Fruit fly (Drosophila melanogaster) whole organism, pupa: ENCODE data around the gene Idgf4.

Experiments used
- CG10348 ChIP-seq: fragments of 200-800 bp; sonication (Bioruptor generic); IDR thresholded peaks from 2 replicates; pipeline ENCODE4 v1.3.6; 2022; ENCODE audit warnings: missing biosample characterization, missing genetic modification characterization
- CG12605 ChIP-seq: fragments of 200-800 bp; sonication (Bioruptor generic); IDR thresholded peaks from 2 replicates; pipeline ENCODE4 v1.3.6; 2022; ENCODE audit warnings: missing biosample characterization, missing genetic modification characterization
- CG13204 ChIP-seq: fragments of 200-800 bp; sonication (Bioruptor generic); optimal IDR thresholded peaks from 2 replicates; lab custom pipeline; 2018; ENCODE audit warnings: missing biosample characterization, mild to moderate bottlenecking, missing genetic modification characterization, moderate library complexity
- CG14655 ChIP-seq: fragments of 200-800 bp; sonication (Bioruptor generic); optimal IDR thresholded peaks from 3 replicates; lab custom pipeline; 2017; ENCODE audit warnings: mild to moderate bottlenecking, missing biosample characterization, missing genetic modification reagents, missing genetic modification characterization
- CG15710 ChIP-seq: fragments of 200-800 bp; sonication (Bioruptor generic); optimal IDR thresholded peaks from 2 replicates; lab custom pipeline; 2018; ENCODE audit warnings: missing biosample characterization, mild to moderate bottlenecking, missing genetic modification characterization, moderate library complexity
- CG17806 ChIP-seq: fragments of 200-800 bp; sonication (Bioruptor generic); optimal IDR thresholded peaks from 2 replicates; lab custom pipeline; 2018; ENCODE audit warnings: missing biosample characterization, mild to moderate bottlenecking, missing genetic modification characterization, moderate library complexity
- CG32121 ChIP-seq: fragments of 200-800 bp; sonication (Bioruptor generic); IDR thresholded peaks from 2 replicates; pipeline ENCODE4 v1.3.6; 2022; ENCODE audit warnings: missing biosample characterization, missing genetic modification characterization
- CG34367 ChIP-seq: fragments of 200-800 bp; sonication (Bioruptor generic); optimal IDR thresholded peaks from 2 replicates; lab custom pipeline; 2018; ENCODE audit warnings: missing biosample characterization, mild to moderate bottlenecking, missing genetic modification characterization
- CG4496 ChIP-seq: fragments of 200-800 bp; sonication (Bioruptor generic); IDR thresholded peaks from 3 replicates; pipeline ENCODE4 v1.3.6; 2022; ENCODE audit warnings: missing biosample characterization, missing genetic modification characterization
- CG8159 ChIP-seq: fragments of 200-800 bp; sonication (Bioruptor generic); optimal IDR thresholded peaks from 3 replicates; lab custom pipeline; 2018; ENCODE audit warnings: missing biosample characterization, mild to moderate bottlenecking, missing genetic modification characterization, moderate library complexity
- CG8301 ChIP-seq: fragments of 200-800 bp; sonication (Bioruptor generic); optimal IDR thresholded peaks from 2 replicates; lab custom pipeline; 2018; ENCODE audit warnings: missing biosample characterization, mild to moderate bottlenecking, missing genetic modification characterization
- CG9948 ChIP-seq: fragments of 200-800 bp; sonication (Bioruptor generic); optimal IDR thresholded peaks from 2 replicates; lab custom pipeline; 2018; ENCODE audit warnings: missing biosample characterization, mild to moderate bottlenecking, missing genetic modification characterization, moderate library complexity
- D1 ChIP-seq: fragments of 200-800 bp; sonication (Bioruptor generic); optimal IDR thresholded peaks from 2 replicates; lab custom pipeline; 2018; ENCODE audit warnings: missing biosample characterization, mild to moderate bottlenecking, missing genetic modification characterization, moderate library complexity
- EcR ChIP-seq: fragments of 200-800 bp; sonication (Bioruptor generic); optimal IDR thresholded peaks from 3 replicates; lab custom pipeline; 2019; ENCODE audit warnings: missing biosample characterization, missing genetic modification characterization, mild to moderate bottlenecking, moderate library complexity, missing genetic modification reagents
- Ets98B ChIP-seq: fragments of 200-800 bp; sonication (Bioruptor generic); IDR thresholded peaks from 2 replicates; pipeline ENCODE4 v1.3.6; 2022; ENCODE audit warnings: missing biosample characterization, missing genetic modification characterization
- Pif1A ChIP-seq: fragments of 200-800 bp; sonication (Bioruptor generic); optimal IDR thresholded peaks from 3 replicates; lab custom pipeline; 2016; ENCODE audit warnings: missing biosample characterization, missing genetic modification characterization
- Pif1B ChIP-seq: fragments of 200-800 bp; sonication (Bioruptor generic); optimal IDR thresholded peaks from 3 replicates; lab custom pipeline; 2016; ENCODE audit warnings: missing biosample characterization, missing genetic modification characterization
- Snoo ChIP-seq: fragments of 200-800 bp; sonication (Bioruptor generic); optimal IDR thresholded peaks from 3 replicates; lab custom pipeline; 2017; ENCODE audit warnings: missing biosample characterization, mild to moderate bottlenecking, missing genetic modification characterization, inconsistent platforms
- fd96Ca ChIP-seq: fragments of 200-800 bp; sonication (Bioruptor generic); IDR thresholded peaks from 3 replicates; pipeline ENCODE4 v1.3.6; 2022; ENCODE audit warnings: missing biosample characterization, missing genetic modification characterization
- gl ChIP-seq: fragments of 200-800 bp; sonication (Bioruptor generic); optimal IDR thresholded peaks from 2 replicates; lab custom pipeline; 2018; ENCODE audit warnings: missing biosample characterization, mild to moderate bottlenecking, missing genetic modification characterization
- rn ChIP-seq: fragments of 200-800 bp; sonication (Bioruptor generic); IDR thresholded peaks from 2 replicates; pipeline ENCODE4 v1.3.6; 2022; ENCODE audit warnings: missing biosample characterization, missing genetic modification characterization

Gene Idgf4

DNA sequence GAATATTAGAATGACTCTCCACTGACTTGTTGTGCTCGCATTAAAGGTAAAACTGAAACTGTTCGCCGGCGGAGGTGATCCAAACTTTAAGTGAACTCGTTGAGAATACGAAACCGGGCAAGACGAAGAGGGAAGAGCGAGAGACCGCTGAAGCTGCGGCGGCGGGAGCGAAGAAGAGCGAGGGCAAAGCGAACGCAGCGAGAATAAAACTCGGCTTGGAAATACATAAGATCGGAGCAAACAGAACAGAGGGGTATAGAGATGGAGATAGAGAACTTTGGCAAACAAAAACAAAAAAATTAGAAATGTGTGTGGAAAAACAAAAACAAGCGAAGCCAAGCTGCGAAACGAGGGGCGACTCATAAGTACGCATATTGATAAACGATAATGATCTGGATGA, at the start of gene Idgf4:
Gene Idgf4 (minus strand): TSS at position 67 of the 400 bp plus-strand sequence.
- TF ChIP-seq CG9948 (tag; lab: Kevin White, UChicago) (no peak), CG8301 (tag; lab: Kevin White, UChicago) (peak; percentile 4), EcR (GFP tag; lab: Kevin White, UChicago) (no peak), Pif1B (GFP tag; lab: Kevin White, UChicago) (no peak), D1 (tag; lab: Kevin White, UChicago) (no peak), CG10348 (GFP tag; lab: Robert Waterston, UW) (no peak), CG13204 (GFP tag; lab: Kevin White, UChicago) (no peak), gl (tag; lab: Kevin White, UChicago) (no peak), CG4496 (GFP tag; lab: Robert Waterston, UW) (peak; percentile 73), Ets98B (GFP tag; lab: Robert Waterston, UW) (peak; percentile 45; the same call in 1 of the 2 replicates), CG32121 (GFP tag; lab: Robert Waterston, UW) (peak; percentile 30; the same call in 1 of the 2 replicates), fd96Ca (GFP tag; lab: Robert Waterston, UW) (no peak), CG12605 (GFP tag; lab: Robert Waterston, UW) (peak; percentile 73), rn (no peak), Pif1A (GFP tag; lab: Kevin White, UChicago) (no peak), CG14655 (GFP tag; lab: Kevin White, UChicago) (peak; percentile 39), Snoo (no peak), CG15710 (tag; lab: Kevin White, UChicago) (no peak), CG8159 (tag; lab: Kevin White, UChicago) (no peak), CG17806 (tag; lab: Kevin White, UChicago) (no peak), CG34367 (tag; lab: Kevin White, UChicago) (no peak)

DNA sequence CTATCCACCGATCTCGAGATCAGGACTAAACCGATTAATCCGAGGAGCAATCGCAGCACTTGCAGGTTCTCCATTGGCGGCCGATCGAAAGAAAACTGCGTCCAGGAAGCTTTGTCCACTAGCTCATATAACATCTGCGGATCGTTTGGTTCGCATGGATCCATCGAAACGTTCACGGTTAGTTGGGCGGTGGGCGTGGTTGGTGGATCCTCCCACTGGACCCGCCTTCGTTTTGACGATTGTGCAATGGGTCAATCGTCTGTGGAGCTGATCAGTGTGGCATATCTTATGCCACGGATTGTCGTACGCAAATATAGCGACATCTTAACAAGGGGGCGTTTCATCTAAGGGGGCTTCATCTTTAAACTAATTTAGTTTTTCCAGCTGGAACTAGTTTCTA, 49.7 kb upstream of the Idgf4 start, which contains the start of gene CG15252:
Gene CG15252 (minus strand): TSS at position 101 of the 400 bp plus-strand sequence.
- no peak for TF ChIP-seq Pif1A (GFP tag; lab: Kevin White, UChicago)
- no peak for TF ChIP-seq CG32121 (GFP tag; lab: Robert Waterston, UW)
- TF ChIP-seq CG4496 (GFP tag; lab: Robert Waterston, UW) = no peak
- TF ChIP-seq CG12605 (GFP tag; lab: Robert Waterston, UW) = no peak
- TF ChIP-seq CG15710 (tag; lab: Kevin White, UChicago) = no peak
- no peak for TF ChIP-seq CG10348 (GFP tag; lab: Robert Waterston, UW)
- TF ChIP-seq D1 (tag; lab: Kevin White, UChicago) = no peak
- no peak for TF ChIP-seq CG13204 (GFP tag; lab: Kevin White, UChicago)
- TF ChIP-seq fd96Ca (GFP tag; lab: Robert Waterston, UW) = no peak
- no peak for TF ChIP-seq EcR (GFP tag; lab: Kevin White, UChicago)
- TF ChIP-seq Pif1B (GFP tag; lab: Kevin White, UChicago) = no peak
- TF ChIP-seq Snoo = no peak
- no peak for TF ChIP-seq CG8301 (tag; lab: Kevin White, UChicago)

DNA sequence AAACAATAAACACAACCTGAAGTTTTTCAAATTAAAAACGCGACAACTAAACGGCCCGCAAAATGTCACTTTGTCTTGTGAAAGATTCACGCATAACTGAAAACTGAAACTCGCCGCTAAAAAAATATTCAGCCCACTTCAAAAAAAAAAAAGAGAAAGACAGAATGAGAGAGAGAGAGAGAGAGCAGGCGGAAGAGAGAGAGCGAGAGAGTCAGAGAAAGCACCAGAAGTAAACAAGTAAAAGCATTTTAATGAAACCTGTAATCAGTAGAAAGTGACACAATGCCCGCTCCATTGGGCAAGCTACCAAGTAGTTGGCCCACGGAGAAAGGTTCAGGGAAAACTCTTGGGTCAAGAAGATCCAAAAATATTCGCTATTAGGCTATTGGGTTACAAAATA, 46.6 kb upstream of the Idgf4 start, which contains the start of gene CG43386:
Gene CG43386 (minus strand): TSS at position 101 of the 400 bp plus-strand sequence.
- TF ChIP-seq CG10348 (GFP tag; lab: Robert Waterston, UW) = no peak
- TF ChIP-seq CG9948 (tag; lab: Kevin White, UChicago) = no peak
- no peak for TF ChIP-seq CG12605 (GFP tag; lab: Robert Waterston, UW)
- TF ChIP-seq gl (tag; lab: Kevin White, UChicago) = no peak
- no peak for TF ChIP-seq CG4496 (GFP tag; lab: Robert Waterston, UW)
- TF ChIP-seq rn = no peak
- no peak for TF ChIP-seq Pif1B (GFP tag; lab: Kevin White, UChicago)
- TF ChIP-seq CG32121 (GFP tag; lab: Robert Waterston, UW) = no peak
- no peak for TF ChIP-seq CG13204 (GFP tag; lab: Kevin White, UChicago)

DNA sequence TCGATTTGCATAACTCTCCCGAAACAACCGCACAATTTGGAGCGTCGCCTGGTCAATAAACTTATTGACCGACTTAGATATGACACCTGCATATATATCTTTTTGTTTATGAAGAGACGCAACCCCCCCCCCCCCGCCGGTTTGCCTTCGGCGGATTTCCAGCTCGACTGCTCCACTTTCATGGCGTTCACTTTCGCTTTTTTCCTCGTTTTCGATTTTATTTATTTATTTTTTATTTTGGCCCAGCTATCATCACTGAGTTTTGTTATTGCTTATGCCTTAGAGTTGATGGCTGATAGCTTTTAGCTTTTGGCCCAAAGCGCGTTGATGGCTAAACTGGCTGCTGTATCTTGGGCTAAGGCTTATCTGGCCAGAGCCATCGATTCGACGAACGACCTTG, 45.2 kb upstream of the Idgf4 start:
- no peak for TF ChIP-seq Ets98B (GFP tag; lab: Robert Waterston, UW)
- no peak for TF ChIP-seq CG12605 (GFP tag; lab: Robert Waterston, UW)

DNA sequence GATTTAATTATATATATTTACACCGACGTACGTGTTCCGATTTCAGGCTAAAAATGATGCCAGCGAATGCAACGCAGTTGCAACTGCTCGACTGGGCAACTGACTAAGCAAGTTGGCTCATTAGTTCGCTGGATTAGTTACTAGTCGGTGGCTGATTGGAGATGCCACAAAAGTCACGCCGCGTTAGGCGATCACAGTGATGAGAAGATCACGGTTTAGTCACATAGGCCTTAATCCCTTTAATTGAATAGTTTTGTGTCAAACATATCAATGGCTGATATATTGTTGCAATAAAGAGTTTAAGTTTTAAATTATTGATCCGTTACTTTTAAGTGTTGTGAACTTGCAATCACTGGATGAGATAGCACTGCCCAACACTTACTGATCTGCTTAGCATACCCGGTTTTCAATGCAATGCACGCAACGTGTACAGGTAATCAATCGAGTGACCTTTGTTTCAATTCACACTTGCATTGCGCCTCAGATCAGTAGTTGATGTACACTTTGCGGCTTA, 34.1 kb upstream of the Idgf4 start, which contains the start of the genes CG1791 and CG1889:
Gene CG1791 (minus strand): TSS at position 101 of the 514 bp plus-strand sequence.
Gene CG1889 (plus strand): TSS at position 464 of the 514 bp plus-strand sequence.
- TF ChIP-seq rn (no peak), CG32121 (GFP tag; lab: Robert Waterston, UW) (no peak), CG12605 (GFP tag; lab: Robert Waterston, UW) (no peak), CG8301 (tag; lab: Kevin White, UChicago) (no peak), CG34367 (tag; lab: Kevin White, UChicago) (no peak), CG10348 (GFP tag; lab: Robert Waterston, UW) (no peak), Snoo (no peak), Pif1A (GFP tag; lab: Kevin White, UChicago) (no peak), EcR (GFP tag; lab: Kevin White, UChicago) (no peak), CG13204 (GFP tag; lab: Kevin White, UChicago) (no peak), Pif1B (GFP tag; lab: Kevin White, UChicago) (no peak), fd96Ca (GFP tag; lab: Robert Waterston, UW) (no peak), CG8159 (tag; lab: Kevin White, UChicago) (no peak), CG4496 (GFP tag; lab: Robert Waterston, UW) (no peak), CG14655 (GFP tag; lab: Kevin White, UChicago) (no peak), Ets98B (GFP tag; lab: Robert Waterston, UW) (no peak), CG9948 (tag; lab: Kevin White, UChicago) (no peak), D1 (tag; lab: Kevin White, UChicago) (no peak)
